Worm (Caenorhabditis elegans): Measurements from ENCODE around the gene col-171.

DNA sequence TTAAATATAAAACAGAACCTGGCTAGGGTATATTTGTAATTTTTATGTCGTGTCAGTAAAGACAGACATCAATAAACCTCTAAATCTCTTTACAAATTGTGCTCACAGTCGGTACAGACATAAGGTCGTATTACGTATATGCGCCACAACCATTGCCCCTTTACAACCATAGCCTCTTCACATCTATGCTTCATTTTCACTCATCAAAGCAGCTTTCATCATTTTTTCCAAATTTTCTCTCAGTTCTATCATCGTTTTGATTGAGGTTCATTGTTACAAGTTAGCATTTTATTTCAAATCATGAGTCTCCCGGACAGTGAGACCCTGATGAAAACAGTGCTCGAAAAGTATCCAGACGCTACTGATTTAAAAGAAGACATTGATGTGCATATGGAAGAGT is 30.1 kb downstream of the col-171 start, which contains the start of gene C03B1.4:
- TF ChIP-seq unc-86 (tag; optimal IDR thresholded peaks at IDR 0.05) = no peak
- no peak for TF ChIP-seq zip-5 (tag; optimal IDR thresholded peaks at IDR 0.05)
- TF ChIP-seq fkh-6 (tag; optimal IDR thresholded peaks at IDR 0.05) = no peak
- TF ChIP-seq tbx-7 (tag; optimal IDR thresholded peaks at IDR 0.05) = no peak
- no peak for TF ChIP-seq ceh-22 (tag; optimal IDR thresholded peaks at IDR 0.05)
- TF ChIP-seq elt-4 (tag; optimal IDR thresholded peaks at IDR 0.05) = no peak
- TF ChIP-seq nhr-11 (tag; optimal IDR thresholded peaks at IDR 0.05) = no peak
- TF ChIP-seq pqm-1 (tag; optimal IDR thresholded peaks at IDR 0.05) = no peak
- no peak for TF ChIP-seq ttx-3 (tag; optimal IDR thresholded peaks at IDR 0.05)
- no peak for TF ChIP-seq T23F11.4 (GFP tag; optimal IDR thresholded peaks at IDR 0.05)
- no peak for TF ChIP-seq dve-1 (tag; optimal IDR thresholded peaks at IDR 0.05)

Measured in whole organism, late embryonic.